Worm (Caenorhabditis elegans) whole organism, young adult: ENCODE measurements around the gene pdf-2.

Source experiments
- B0035.1 ChIP-seq: sonication (generic microtip); optimal IDR thresholded peaks from 2 replicates; lab custom pipeline; 2016; ENCODE audit warnings: missing genetic modification characterization, mild to moderate bottlenecking, missing compliant biosample characterization, missing genotype, missing genetic modification reagents
- hrde-1 ChIP-seq: sonication (generic microtip); optimal IDR thresholded peaks from 2 replicates; lab custom pipeline; 2016; ENCODE audit warnings: missing genetic modification characterization, mild to moderate bottlenecking, missing compliant biosample characterization, moderate library complexity, missing genotype, missing genetic modification reagents, borderline replicate concordance
- xnd-1 ChIP-seq: sonication (generic microtip); optimal IDR thresholded peaks from 2 replicates; lab custom pipeline; 2016; ENCODE audit warnings: missing genotype, missing genetic modification reagents, missing genetic modification characterization, missing compliant biosample characterization

ce11 chrX:2144236-2144635 lies 18.9 kb upstream of the pdf-2 start:
- no peak for TF ChIP-seq xnd-1 (tag; lab: Kevin White, UChicago)
- no peak for TF ChIP-seq hrde-1
- no peak for TF ChIP-seq B0035.1
